Worm (Caenorhabditis elegans) whole organism, L4 larva: ENCODE results near the gene hpo-10.
A peak's percentile ranks its signal among the peaks of the same experiment; 100 is the strongest.

ENCODE experiments used
- D1046.2 ChIP-seq: fragments of 200-800 bp; sonication (Bioruptor generic); IDR thresholded peaks from 2 replicates; pipeline ENCODE4 v1.3.6; 2022; ENCODE audit warnings: missing genetic modification characterization, missing compliant biosample characterization
- F10B5.3 ChIP-seq: sonication (generic microtip); optimal IDR thresholded peaks from 2 replicates; lab custom pipeline; 2016; ENCODE audit warnings: mild to moderate bottlenecking, missing genetic modification characterization, missing compliant biosample characterization
- R02D3.7 ChIP-seq: fragments of 150-350 bp; sonication (generic microtip); optimal IDR thresholded peaks from 3 replicates; lab custom pipeline; 2014; ENCODE audit warnings: missing biosample characterization, missing genetic modification characterization
- T20F7.1 ChIP-seq: fragments of 200-800 bp; sonication (Bioruptor generic); optimal IDR thresholded peaks from 2 replicates; lab custom pipeline; 2018; ENCODE audit warnings: mild to moderate bottlenecking, missing genetic modification characterization, missing compliant biosample characterization
- T26A8.4 ChIP-seq: fragments of 200-800 bp; sonication (Bioruptor generic); IDR thresholded peaks from 2 replicates; pipeline ENCODE4 v1.3.6; 2022; ENCODE audit warnings: missing genetic modification characterization, missing compliant biosample characterization
- Y5F2A.4 ChIP-seq: fragments of 200-800 bp; sonication (Bioruptor generic); optimal IDR thresholded peaks from 2 replicates; lab custom pipeline; 2018; ENCODE audit warnings: mild to moderate bottlenecking, missing genetic modification characterization, missing compliant biosample characterization
- Y75B8A.6 ChIP-seq: fragments of 200-800 bp; sonication (Bioruptor generic); IDR thresholded peaks from 2 replicates; pipeline ENCODE4 v1.3.6; 2022; ENCODE audit warnings: missing genetic modification reagents, missing genetic modification characterization, missing compliant biosample characterization
- aha-1 ChIP-seq: fragments of 150-350 bp; peaks from one replicate; lab custom pipeline; 2014; ENCODE audit warnings: missing biosample characterization, missing genetic modification characterization
- aly-2 ChIP-seq: sonication (generic microtip); optimal IDR thresholded peaks from 2 replicates; lab custom pipeline; 2018; ENCODE audit warnings: missing biosample characterization, missing genetic modification characterization
- ama-1 ChIP-seq: fragments of 150-350 bp; optimal IDR thresholded peaks from 2 replicates; lab custom pipeline; 2014; ENCODE audit warnings: inconsistent platforms, mixed read lengths
- ceh-20 ChIP-seq: fragments of 200-800 bp; sonication (Bioruptor generic); IDR thresholded peaks from 2 replicates; pipeline ENCODE4 v1.3.6; 2022; ENCODE audit warnings: missing genetic modification reagents, missing genetic modification characterization, missing compliant biosample characterization
- ceh-62 ChIP-seq: sonication (generic microtip); optimal IDR thresholded peaks from 2 replicates; lab custom pipeline; 2017; ENCODE audit warnings: missing biosample characterization, missing genetic modification characterization
- daf-16 ChIP-seq, 3 experiments: sonication (generic microtip); optimal IDR thresholded peaks; 2 replicates each; lab custom pipeline; 2016 to 2017; ENCODE audit warnings: missing genetic modification characterization in 3 of 3, missing genetic modification reagents in 3 of 3, mild to moderate bottlenecking in 2 of 3, missing compliant biosample characterization in 2 of 3, missing biosample characterization in 1 of 3, moderate library complexity in 1 of 3
- daf-19 ChIP-seq: fragments of 200-800 bp; sonication (Bioruptor generic); conservative IDR thresholded peaks from 2 replicates; pipeline ENCODE4 v1.3.6; 2022; ENCODE audit warnings: missing genetic modification characterization, missing compliant biosample characterization
- dmd-6 ChIP-seq: fragments of 200-800 bp; sonication (Bioruptor generic); IDR thresholded peaks from 2 replicates; pipeline ENCODE4 v1.3.6; 2022; ENCODE audit warnings: missing genetic modification reagents, missing genetic modification characterization, missing compliant biosample characterization
- dve-1 ChIP-seq: sonication (generic microtip); optimal IDR thresholded peaks from 2 replicates; lab custom pipeline; 2017; ENCODE audit warnings: antibody characterized with exemption, mild to moderate bottlenecking, missing genetic modification characterization, missing compliant biosample characterization; ENCODE audit not compliant: insufficient read depth
- egl-27 ChIP-seq: sonication (generic microtip); optimal IDR thresholded peaks from 3 replicates; lab custom pipeline; 2017; ENCODE audit warnings: missing biosample characterization, missing genetic modification reagents, missing genetic modification characterization
- hlh-11 ChIP-seq: fragments of 200-800 bp; sonication (Bioruptor generic); optimal IDR thresholded peaks from 2 replicates; lab custom pipeline; 2018; ENCODE audit warnings: mild to moderate bottlenecking, missing genetic modification characterization, missing compliant biosample characterization
- hlh-30 ChIP-seq: sonication (generic microtip); optimal IDR thresholded peaks from 2 replicates; lab custom pipeline; 2017; ENCODE audit warnings: antibody characterized with exemption, mild to moderate bottlenecking, missing genetic modification characterization, missing compliant biosample characterization; ENCODE audit not compliant: insufficient read depth
- hmg-1.1 ChIP-seq: fragments of 200-800 bp; sonication (Bioruptor generic); IDR thresholded peaks from 2 replicates; pipeline ENCODE4 v1.3.6; 2022; ENCODE audit warnings: missing genetic modification reagents, missing genetic modification characterization, missing compliant biosample characterization
- lin-1 ChIP-seq: fragments of 200-800 bp; sonication (Bioruptor generic); IDR thresholded peaks from 2 replicates; pipeline ENCODE4 v1.3.6; 2022; ENCODE audit warnings: missing genetic modification reagents, missing genetic modification characterization, missing compliant biosample characterization
- lin-38 ChIP-seq: fragments of 200-800 bp; sonication (Bioruptor generic); IDR thresholded peaks from 2 replicates; pipeline ENCODE4 v1.3.6; 2022; ENCODE audit warnings: missing genetic modification reagents, missing genetic modification characterization, missing compliant biosample characterization
- lsy-2 ChIP-seq, 2 experiments: fragments of 150-350 bp in 1 of 2; sonication (generic microtip) in 1 of 2; optimal IDR thresholded peaks; 2 replicates each; lab custom pipeline; 2014 to 2017; ENCODE audit warnings: missing biosample characterization in 2 of 2, missing genetic modification characterization in 2 of 2
- mdl-1 ChIP-seq, 2 experiments: fragments of 150-350 bp in 1 of 2; sonication (generic microtip) in 1 of 2; optimal IDR thresholded peaks; 2 replicates each; lab custom pipeline; 2014 to 2017; ENCODE audit warnings: missing biosample characterization in 2 of 2, missing genetic modification characterization in 2 of 2
- mes-2 ChIP-seq: sonication (generic microtip); optimal IDR thresholded peaks from 2 replicates; lab custom pipeline; 2016; ENCODE audit warnings: missing genotype, mild to moderate bottlenecking, missing genetic modification characterization, missing compliant biosample characterization; ENCODE audit not compliant: poor library complexity, severe bottlenecking
- mxl-2 ChIP-seq: fragments of 200-800 bp; sonication (Bioruptor generic); conservative IDR thresholded peaks from 2 replicates; pipeline ENCODE4 v1.3.6; 2022; ENCODE audit warnings: missing genetic modification reagents, missing genetic modification characterization, missing compliant biosample characterization
- mxl-3 ChIP-seq: fragments of 200-800 bp; sonication (Bioruptor generic); optimal IDR thresholded peaks from 2 replicates; lab custom pipeline; 2018; ENCODE audit warnings: mild to moderate bottlenecking, missing genetic modification characterization, missing compliant biosample characterization
- nhr-28 ChIP-seq: fragments of 150-350 bp; optimal IDR thresholded peaks from 2 replicates; lab custom pipeline; 2014; ENCODE audit warnings: missing biosample characterization, missing genetic modification characterization
- nhr-42 ChIP-seq: fragments of 200-800 bp; sonication (Bioruptor generic); IDR thresholded peaks from 2 replicates; pipeline ENCODE4 v1.3.6; 2022; ENCODE audit warnings: missing genetic modification characterization, missing compliant biosample characterization
- nhr-48 ChIP-seq: sonication (generic microtip); optimal IDR thresholded peaks from 2 replicates; lab custom pipeline; 2016; ENCODE audit warnings: mild to moderate bottlenecking, missing genetic modification characterization, missing compliant biosample characterization
- nhr-6 ChIP-seq: fragments of 150-350 bp; optimal IDR thresholded peaks from 2 replicates; lab custom pipeline; 2014; ENCODE audit warnings: missing biosample characterization, missing genetic modification characterization
- pqm-1 ChIP-seq: sonication (generic microtip); optimal IDR thresholded peaks from 2 replicates; lab custom pipeline; 2017; ENCODE audit warnings: missing biosample characterization, missing genetic modification characterization
- snpc-1.2 ChIP-seq: fragments of 200-800 bp; sonication (Bioruptor generic); IDR thresholded peaks from 2 replicates; pipeline ENCODE4 v1.3.6; 2022; ENCODE audit warnings: missing genetic modification reagents, missing genetic modification characterization, missing compliant biosample characterization
- snpc-4 ChIP-seq: fragments of 150-350 bp; optimal IDR thresholded peaks from 2 replicates; lab custom pipeline; 2014; ENCODE audit warnings: missing biosample characterization, missing genetic modification characterization
- spr-1 ChIP-seq: sonication (generic microtip); optimal IDR thresholded peaks from 2 replicates; lab custom pipeline; 2016; ENCODE audit warnings: mild to moderate bottlenecking, missing genetic modification characterization, missing compliant biosample characterization
- tra-1 ChIP-seq: fragments of 200-800 bp; sonication (Bioruptor generic); IDR thresholded peaks from 2 replicates; pipeline ENCODE4 v1.3.6; 2022; ENCODE audit warnings: missing genetic modification reagents, missing genetic modification characterization, missing compliant biosample characterization
- unc-39 ChIP-seq: sonication (generic microtip); optimal IDR thresholded peaks from 2 replicates; lab custom pipeline; 2017; ENCODE audit warnings: missing biosample characterization, missing genetic modification characterization
- unc-62 ChIP-seq, 3 experiments: fragments of 150-350 bp in 1 of 3; sonication (generic microtip); optimal IDR thresholded peaks in 2 of 3; peaks in 1 of 3; 1 replicate in 1 of 3; 2 replicates in 2 of 3; lab custom pipeline; 2014 to 2017; ENCODE audit warnings: missing biosample characterization in 3 of 3, missing genetic modification characterization in 3 of 3, missing genetic modification reagents in 3 of 3, missing genotype in 1 of 3
- zfp-3 ChIP-seq: fragments of 200-800 bp; sonication (Bioruptor generic); conservative IDR thresholded peaks from 2 replicates; pipeline ENCODE4 v1.3.6; 2022; ENCODE audit warnings: missing genetic modification reagents, missing genetic modification characterization, missing compliant biosample characterization

The hpo-10 gene

DNA sequence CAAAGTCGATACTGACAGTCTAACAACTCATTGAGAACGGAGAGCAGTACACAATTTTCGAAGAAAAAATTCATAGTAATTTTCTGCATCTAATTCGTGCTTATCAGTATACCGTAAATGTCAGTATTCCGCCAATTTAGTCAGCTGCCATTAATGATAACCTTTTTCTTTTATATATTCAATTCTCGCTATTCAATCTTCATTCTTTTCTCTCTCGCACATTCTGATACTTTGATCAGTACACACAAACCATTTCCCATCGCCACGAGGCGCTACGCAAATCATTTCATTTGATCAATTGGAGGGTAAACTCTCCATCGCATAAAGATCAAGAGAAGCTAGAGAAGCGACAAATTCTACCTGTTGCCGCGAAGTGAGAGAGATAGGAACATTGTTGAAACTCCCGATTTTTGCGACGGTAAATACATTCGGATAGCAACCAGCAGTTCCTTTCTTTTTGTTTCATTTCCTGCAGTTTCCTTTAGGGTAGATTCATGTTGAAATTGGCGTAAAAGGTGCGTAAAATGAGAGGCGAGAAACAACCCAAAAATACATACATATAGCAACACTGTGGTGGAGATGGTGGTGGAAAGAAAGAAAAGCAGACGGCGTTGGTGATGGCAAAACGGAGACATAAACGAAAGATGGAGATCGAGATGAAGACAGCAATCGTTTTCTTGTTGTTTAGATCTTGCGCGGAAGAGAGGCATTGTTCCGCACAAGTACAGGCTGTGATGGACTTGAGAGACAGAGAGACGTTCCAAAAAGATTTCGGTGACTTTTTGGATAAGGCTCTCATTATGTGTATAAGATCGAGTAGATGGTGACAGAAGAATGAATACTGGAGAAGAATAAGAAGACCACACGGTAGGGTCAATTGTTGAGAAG lies 40.9 kb upstream of the hpo-10 start (continued):
- TF ChIP-seq zfp-3 (GFP tag; lab: Robert Waterston, UW) = 0 out of 2 replicates have a peak, but pooled peaks have one; percentile 31
- no peak for TF ChIP-seq D1046.2 (GFP tag; lab: Robert Waterston, UW)
- TF ChIP-seq dve-1 = peak; percentile 95
- no peak for TF ChIP-seq nhr-42 (GFP tag; lab: Robert Waterston, UW)
- TF ChIP-seq mdl-1 (tag; optimal IDR thresholded peaks at IDR 0.05; lab: Kevin White, UChicago) = peak; percentile 70 to 93
- peak; percentile 75 for TF ChIP-seq hlh-30 (tag; lab: Kevin White, UChicago)
- TF ChIP-seq Y5F2A.4 (GFP tag; lab: Kevin White, UChicago) = no peak
- peak; percentile 67 for TF ChIP-seq nhr-6 (tag; lab: Kevin White, UChicago)
- TF ChIP-seq lin-38 (GFP tag; lab: Robert Waterston, UW) = 0 out of 2 replicates have a peak, but pooled peaks have one; percentile 18
- TF ChIP-seq unc-62 (GFP tag; optimal IDR thresholded peaks at IDR 0.05 in 1 of 2; lab: Kevin White, UChicago) = peak; percentile 49 to 82
- no peak for TF ChIP-seq unc-62 (tag; optimal IDR thresholded peaks at IDR 0.05; lab: Kevin White, UChicago)
- TF ChIP-seq, all 104 proteins: peak for 30

DNA sequence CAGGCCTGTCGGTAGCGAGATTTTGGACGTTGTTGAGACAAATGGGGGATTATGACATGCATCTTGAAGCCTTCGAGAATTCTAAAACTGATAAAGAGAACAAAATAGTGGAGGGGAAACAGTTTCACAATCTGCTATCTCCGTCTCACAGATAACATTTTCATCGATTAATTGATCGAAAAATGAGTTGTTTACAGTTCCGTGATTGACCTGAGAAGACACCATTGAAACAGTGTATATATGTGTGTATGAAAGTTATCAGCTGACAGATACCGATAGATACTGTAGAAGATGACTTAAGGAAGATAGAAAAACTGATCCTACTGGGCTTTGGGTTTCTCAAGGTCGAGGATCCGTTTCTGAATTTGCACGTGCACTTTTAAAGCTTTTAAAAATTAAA lies 40.1 kb upstream of the hpo-10 start:
- TF ChIP-seq ceh-62 (tag; lab: Kevin White, UChicago) (no peak), nhr-6 (tag; lab: Kevin White, UChicago) (peak; percentile 49), daf-19 (0 out of 2 replicates have a peak, but pooled peaks have one; percentile 42), lin-1 (0 out of 2 replicates have a peak, but pooled peaks have one; percentile 27), mdl-1 (tag; optimal IDR thresholded peaks at IDR 0.05; lab: Kevin White, UChicago) (peak in 1 of 2 experiments; percentile 30), spr-1 (tag; lab: Kevin White, UChicago) (no peak), nhr-28 (tag; lab: Kevin White, UChicago) (peak; percentile 60), lsy-2 (tag; optimal IDR thresholded peaks at IDR 0.05; lab: Kevin White, UChicago) (peak in 1 of 2 experiments; percentile 1), dmd-6 (GFP tag; lab: Robert Waterston, UW) (peak; percentile 74), pqm-1 (tag; lab: Kevin White, UChicago) (peak; percentile 51), mes-2 (tag; lab: Kevin White, UChicago) (peak; percentile 21), hlh-11 (tag; lab: Kevin White, UChicago) (peak; percentile 62), T20F7.1 (GFP tag; lab: Kevin White, UChicago) (peak; percentile 61), daf-16 (GFP tag; optimal IDR thresholded peaks at IDR 0.05; lab: Kevin White, UChicago) (peak in 1 of 2 experiments; percentile 53), daf-16 (tag; optimal IDR thresholded peaks at IDR 0.05; lab: Kevin White, UChicago) (peak; percentile 96), hlh-30 (tag; lab: Kevin White, UChicago) (peak; percentile 73), nhr-42 (GFP tag; lab: Robert Waterston, UW) (no peak), dve-1 (peak; percentile 88), snpc-4 (no peak)

ce11 chrIII:5839598-5839997 lies 39.7 kb upstream of the hpo-10 start:
- no peak for TF ChIP-seq aly-2 (tag; lab: Kevin White, UChicago)
- TF ChIP-seq nhr-48 (tag; lab: Kevin White, UChicago) = no peak
- no peak for TF ChIP-seq F10B5.3 (tag; lab: Kevin White, UChicago)
- no peak for TF ChIP-seq mes-2 (tag; lab: Kevin White, UChicago)
- no peak for TF ChIP-seq egl-27 (tag; lab: Kevin White, UChicago)
- TF ChIP-seq T26A8.4 (GFP tag; lab: Robert Waterston, UW) = no peak
- TF ChIP-seq snpc-1.2 = no peak
- TF ChIP-seq lin-1 = no peak
- TF ChIP-seq unc-62 (GFP tag; optimal IDR thresholded peaks at IDR 0.05 in 1 of 2; lab: Kevin White, UChicago) = peak in 1 of 2 experiments; percentile 91
- TF ChIP-seq unc-62 (tag; optimal IDR thresholded peaks at IDR 0.05; lab: Kevin White, UChicago) = no peak
- TF ChIP-seq hmg-1.1 (GFP tag; lab: Robert Waterston, UW) = no peak
- TF ChIP-seq unc-39 (tag; lab: Kevin White, UChicago) = no peak
- TF ChIP-seq mxl-2 (GFP tag; lab: Robert Waterston, UW) = 0 out of 2 replicates have a peak, but pooled peaks have one; percentile 0
- TF ChIP-seq nhr-6 (tag; lab: Kevin White, UChicago) = no peak
- TF ChIP-seq aha-1 (tag; lab: Kevin White, UChicago) = no peak
- no peak for TF ChIP-seq mxl-3 (GFP tag; lab: Kevin White, UChicago)
- TF ChIP-seq spr-1 (tag; lab: Kevin White, UChicago) = no peak
- no peak for TF ChIP-seq ama-1 (lab: Kevin White, UChicago)
- no peak for TF ChIP-seq tra-1
- TF ChIP-seq nhr-42 (GFP tag; lab: Robert Waterston, UW) = no peak
- no peak for TF ChIP-seq hlh-30 (tag; lab: Kevin White, UChicago)
- TF ChIP-seq R02D3.7 = no peak
- TF ChIP-seq daf-16 (GFP tag; optimal IDR thresholded peaks at IDR 0.05; lab: Kevin White, UChicago) = peak in 1 of 2 experiments; percentile 38
- no peak for TF ChIP-seq daf-16 (tag; optimal IDR thresholded peaks at IDR 0.05; lab: Kevin White, UChicago)
- no peak for TF ChIP-seq ceh-20 (GFP tag; lab: Robert Waterston, UW)
- no peak for TF ChIP-seq Y75B8A.6 (GFP tag; lab: Robert Waterston, UW)
